Fruit fly (Drosophila melanogaster): ENCODE results near the gene CG31730.

DNA sequence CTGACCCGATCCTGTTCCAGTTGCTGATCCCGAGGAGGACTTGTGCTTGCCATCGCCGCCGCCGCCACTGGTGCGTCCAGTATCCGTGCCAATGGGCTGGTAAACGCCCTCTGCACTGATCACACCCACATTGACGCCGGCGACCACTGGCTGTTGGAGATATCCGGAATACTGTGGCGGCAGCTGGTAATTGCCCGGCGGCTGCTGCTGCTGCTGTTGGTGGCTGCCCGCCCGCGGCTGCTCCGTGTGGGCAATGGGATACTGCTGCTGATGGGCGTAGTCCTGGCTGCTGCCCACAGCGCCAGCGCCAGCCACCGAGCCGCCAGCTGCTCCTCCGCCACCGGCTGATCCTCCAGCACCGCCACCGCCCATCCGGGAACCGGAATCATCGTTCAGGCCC, 45.5 kb upstream of the CG31730 start:
- no peak for TF ChIP-seq hkb (optimal IDR thresholded peaks at IDR 0.05)
- TF ChIP-seq hkb (GFP tag; IDR thresholded peaks at IDR 0.05): no peak
- TF ChIP-seq CG43689 (GFP tag; IDR thresholded peaks at IDR 0.05): no peak
- TF ChIP-seq Dp (GFP tag; optimal IDR thresholded peaks at IDR 0.05): no peak
- TF ChIP-seq H2.0 (GFP tag; IDR thresholded peaks at IDR 0.05): no peak

Data from whole organism, embryonic.